Worm (Caenorhabditis elegans): ENCODE results near the gene gst-3.

ce11 chrIV:10129957-10130356, 10.1 kb downstream of the gst-3 start, which contains the start of gene glt-3:
- TF ChIP-seq snpc-1.1 (tag; optimal IDR thresholded peaks at IDR 0.05; ENCODE audit: insufficient read depth) (no peak), unc-62 (GFP tag; optimal IDR thresholded peaks at IDR 0.05) (no peak), zfh-2 (GFP tag; conservative IDR thresholded peaks at IDR 0.05) (no peak), chd-7 (tag; optimal IDR thresholded peaks at IDR 0.05) (no peak), ccch-3 (GFP tag; optimal IDR thresholded peaks at IDR 0.05) (no peak), nfyb-1 (GFP tag; IDR thresholded peaks at IDR 0.05) (no peak), Y56A3A.18 (GFP tag; IDR thresholded peaks at IDR 0.05) (no peak), him-1 (tag; optimal IDR thresholded peaks at IDR 0.05) (no peak), aptf-2 (GFP tag; conservative IDR thresholded peaks at IDR 0.05) (no peak), hmg-20 (GFP tag; IDR thresholded peaks at IDR 0.05) (no peak)

Data from whole organism, young adult.